Worm (Caenorhabditis elegans): ENCODE measurements around the gene pqn-84.

Gene pqn-84

ce11 chrIII:11657185-11657817 is 42.8 kb upstream of the pqn-84 start, which contains the start of gene crh-1 (continued):
- TF ChIP-seq nhr-25 (tag; optimal IDR thresholded peaks at IDR 0.05; ENCODE audit: borderline replicate concordance, insufficient read depth) (no peak), skn-1 (tag; optimal IDR thresholded peaks at IDR 0.05) (no peak), sdz-12 (GFP tag; optimal IDR thresholded peaks at IDR 0.05) (no peak), hlh-30 (tag; optimal IDR thresholded peaks at IDR 0.05; ENCODE audit: insufficient read depth) (peak; percentile 98), lin-39 (tag; optimal IDR thresholded peaks at IDR 0.05) (no peak), nhr-111 (GFP tag; optimal IDR thresholded peaks at IDR 0.05) (no peak), nhr-77 (tag; optimal IDR thresholded peaks at IDR 0.05) (peak; percentile 28), ceh-28 (tag; optimal IDR thresholded peaks at IDR 0.05) (no peak), lin-1 (GFP tag; IDR thresholded peaks at IDR 0.05) (no peak), lim-7 (GFP tag; IDR thresholded peaks at IDR 0.05) (no peak), madf-9 (GFP tag; conservative IDR thresholded peaks at IDR 0.05) (no peak), unc-39 (tag; optimal IDR thresholded peaks at IDR 0.05) (no peak), nhr-41 (GFP tag; IDR thresholded peaks at IDR 0.05) (no peak), pqm-1 (tag; optimal IDR thresholded peaks at IDR 0.05) (no peak), cey-2 (tag; optimal IDR thresholded peaks at IDR 0.05; ENCODE audit: borderline replicate concordance, insufficient read depth) (no peak), fkh-10 (GFP tag; optimal IDR thresholded peaks at IDR 0.05) (no peak), saeg-2 (GFP tag; IDR thresholded peaks at IDR 0.05) (no peak), ceh-82 (tag; optimal IDR thresholded peaks at IDR 0.05) (no peak), arid-1 (GFP tag; conservative IDR thresholded peaks at IDR 0.05) (no peak), lin-15B (tag; optimal IDR thresholded peaks at IDR 0.05) (no peak), jun-1 (tag; optimal IDR thresholded peaks at IDR 0.05) (no peak), aly-2 (tag; optimal IDR thresholded peaks at IDR 0.05) (no peak), pha-4 (GFP tag; IDR thresholded peaks at IDR 0.05) (0 out of 2 replicates have a peak, but pooled peaks have one; percentile 60), pha-4 (tag; optimal IDR thresholded peaks at IDR 0.05) (peak; percentile 57), attf-4 (tag; optimal IDR thresholded peaks at IDR 0.05) (no peak), Y75B8A.6 (GFP tag; IDR thresholded peaks at IDR 0.05) (no peak), F10B5.3 (tag; optimal IDR thresholded peaks at IDR 0.05) (no peak), hmg-1.1 (GFP tag; IDR thresholded peaks at IDR 0.05) (peak; percentile 61), T26A8.4 (GFP tag; IDR thresholded peaks at IDR 0.05) (peak; percentile 52), zag-1 (tag; optimal IDR thresholded peaks at IDR 0.05) (no peak), egl-43 (GFP tag; IDR thresholded peaks at IDR 0.05) (no peak)

- TF ChIP-seq dmd-9 (GFP tag; IDR thresholded peaks at IDR 0.05) (no peak), Y48G9A.11 (GFP tag; IDR thresholded peaks at IDR 0.05) (no peak), nhr-77 (tag; optimal IDR thresholded peaks at IDR 0.05) (no peak), Y75B8A.6 (GFP tag; IDR thresholded peaks at IDR 0.05) (0 out of 2 replicates have a peak, but pooled peaks have one; percentile 20), lsy-2 (tag; optimal IDR thresholded peaks at IDR 0.05) (no peak), mxl-2 (GFP tag; conservative IDR thresholded peaks at IDR 0.05) (no peak), madf-5 (GFP tag; IDR thresholded peaks at IDR 0.05) (no peak), nhr-11 (tag; optimal IDR thresholded peaks at IDR 0.05) (no peak), ZK337.2 (GFP tag; IDR thresholded peaks at IDR 0.05) (no peak), dmd-6 (GFP tag; IDR thresholded peaks at IDR 0.05) (peak; percentile 32; the same call in 1 of the 2 replicates), lir-3 (tag; optimal IDR thresholded peaks at IDR 0.05) (no peak), ztf-7 (tag; optimal IDR thresholded peaks at IDR 0.05) (no peak), set-16 (GFP tag; IDR thresholded peaks at IDR 0.05) (peak; percentile 58), D1046.2 (GFP tag; IDR thresholded peaks at IDR 0.05) (no peak), spr-1 (tag; optimal IDR thresholded peaks at IDR 0.05) (no peak), lin-29 (GFP tag; IDR thresholded peaks at IDR 0.05) (no peak), attf-4 (tag; optimal IDR thresholded peaks at IDR 0.05) (no peak), nhr-41 (GFP tag; IDR thresholded peaks at IDR 0.05) (no peak), ZK546.5 (tag; optimal IDR thresholded peaks at IDR 0.05) (no peak), nhr-48 (tag; optimal IDR thresholded peaks at IDR 0.05) (no peak), F26F4.8 (GFP tag; conservative IDR thresholded peaks at IDR 0.05) (no peak), dve-1 (tag; optimal IDR thresholded peaks at IDR 0.05; ENCODE audit: insufficient read depth) (no peak), hmg-1.1 (GFP tag; IDR thresholded peaks at IDR 0.05) (0 out of 2 replicates have a peak, but pooled peaks have one; percentile 32), pha-4 (GFP tag; IDR thresholded peaks at IDR 0.05) (no peak), pha-4 (tag; optimal IDR thresholded peaks at IDR 0.05) (no peak), ceh-82 (tag; optimal IDR thresholded peaks at IDR 0.05) (no peak), saeg-2 (GFP tag; IDR thresholded peaks at IDR 0.05) (no peak)
Observed at ce11 chrIII:11659804-11660203, 40.3 kb upstream of the pqn-84 start.
